Fruit fly (Drosophila melanogaster): ENCODE measurements around the gene CG1486.

The CG1486 gene

DNA sequence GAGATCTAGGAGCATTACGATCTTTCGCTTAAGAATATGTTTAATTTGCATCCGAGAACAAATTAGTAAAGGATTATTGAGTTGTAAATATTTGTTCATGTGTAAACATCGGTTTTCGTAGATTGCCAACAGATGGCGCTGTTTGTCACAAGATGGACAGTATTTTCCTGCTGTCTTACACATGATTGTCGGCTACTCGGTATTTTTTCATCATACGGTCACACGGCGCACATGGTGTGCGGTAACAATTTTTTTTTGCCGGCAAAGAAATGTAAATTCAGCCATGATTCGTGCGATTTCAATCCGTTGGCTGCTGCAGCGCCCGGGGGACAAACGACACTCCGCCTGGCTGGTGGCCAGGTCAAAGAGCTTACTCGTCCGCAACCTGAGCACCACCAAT lies 39.0 kb downstream of the CG1486 start, which contains the start of the genes bbx and waw (continued):
- no peak for TF ChIP-seq pan (optimal IDR thresholded peaks at IDR 0.05)
- no peak for TF ChIP-seq pan (GFP tag; optimal IDR thresholded peaks at IDR 0.05 in 1 of 2, IDR thresholded peaks at IDR 0.05 in 1 of 2)
- peak; percentile 11; the same call in 1 of the 2 replicates for TF ChIP-seq lmd (GFP tag; IDR thresholded peaks at IDR 0.05)
- TF ChIP-seq onecut (GFP tag; IDR thresholded peaks at IDR 0.05): peak; percentile 48
- TF ChIP-seq CG7271 (tag; optimal IDR thresholded peaks at IDR 0.05): no peak
- TF ChIP-seq CG30403 (GFP tag; optimal IDR thresholded peaks at IDR 0.05): no peak
- peak; percentile 56 for TF ChIP-seq scrt (GFP tag; optimal IDR thresholded peaks at IDR 0.05)
- TF ChIP-seq CG8944 (GFP tag; optimal IDR thresholded peaks at IDR 0.05): no peak
- TF ChIP-seq CG10462 (GFP tag; optimal IDR thresholded peaks at IDR 0.05): no peak
- TF ChIP-seq CG2875 (GFP tag; optimal IDR thresholded peaks at IDR 0.05): no peak
- no peak for TF ChIP-seq kay (GFP tag; optimal IDR thresholded peaks at IDR 0.05)
- TF ChIP-seq CG11456 (GFP tag; IDR thresholded peaks at IDR 0.05): peak; percentile 64; the same call in 1 of the 3 replicates
- peak; percentile 66 for TF ChIP-seq CG15696 (tag; optimal IDR thresholded peaks at IDR 0.05)
- TF ChIP-seq CG10565 (GFP tag; optimal IDR thresholded peaks at IDR 0.05): no peak
- no peak for TF ChIP-seq org-1 (GFP tag; optimal IDR thresholded peaks at IDR 0.05)
- TF ChIP-seq CG10274 (GFP tag; optimal IDR thresholded peaks at IDR 0.05): no peak
- TF ChIP-seq p53 (GFP tag; optimal IDR thresholded peaks at IDR 0.05): no peak
- no peak for TF ChIP-seq CG14441 (GFP tag; IDR thresholded peaks at IDR 0.05)
- TF ChIP-seq CG2199 (GFP tag; IDR thresholded peaks at IDR 0.05): no peak; the same call in 2 of the 3 replicates
- TF ChIP-seq ac (GFP tag; optimal IDR thresholded peaks at IDR 0.05): no peak
- TF ChIP-seq CG4360 (GFP tag; IDR thresholded peaks at IDR 0.05): no peak
- no peak for TF ChIP-seq CG17802 (tag; optimal IDR thresholded peaks at IDR 0.05)
- no peak for TF ChIP-seq Sry-β (GFP tag; optimal IDR thresholded peaks at IDR 0.05)
- TF ChIP-seq cg (GFP tag; optimal IDR thresholded peaks at IDR 0.05): no peak
- TF ChIP-seq al (GFP tag; IDR thresholded peaks at IDR 0.05): no peak
- TF ChIP-seq jigr1 (GFP tag; IDR thresholded peaks at IDR 0.05): no peak
- TF ChIP-seq CG2889 (GFP tag; IDR thresholded peaks at IDR 0.05): no peak
- TF ChIP-seq pzg (GFP tag; optimal IDR thresholded peaks at IDR 0.05): peak; percentile 77
- TF ChIP-seq twi (tag; optimal IDR thresholded peaks at IDR 0.05): peak; percentile 44
- TF ChIP-seq CG3281 (GFP tag; optimal IDR thresholded peaks at IDR 0.05): no peak
- TF ChIP-seq CG17361 (GFP tag; IDR thresholded peaks at IDR 0.05): peak; percentile 20; the same call in 1 of the 3 replicates
- TF ChIP-seq Hand (GFP tag; optimal IDR thresholded peaks at IDR 0.05): no peak
- no peak for TF ChIP-seq chinmo (GFP tag; IDR thresholded peaks at IDR 0.05; ENCODE audit: partially characterized antibody)
- TF ChIP-seq CG6654 (GFP tag; optimal IDR thresholded peaks at IDR 0.05): no peak
- no peak for TF ChIP-seq Kr (GFP tag; optimal IDR thresholded peaks at IDR 0.05)
- TF ChIP-seq caup (GFP tag; optimal IDR thresholded peaks at IDR 0.05; ENCODE audit: severe bottlenecking): no peak
- TF ChIP-seq Fer1 (GFP tag; optimal IDR thresholded peaks at IDR 0.05): peak; percentile 44
- TF ChIP-seq CkIIα-i1 (GFP tag; IDR thresholded peaks at IDR 0.05): no peak
- no peak for TF ChIP-seq sr (GFP tag; IDR thresholded peaks at IDR 0.05)
- no peak for TF ChIP-seq exex (tag; optimal IDR thresholded peaks at IDR 0.05)
- no peak for TF ChIP-seq CG4854 (GFP tag; optimal IDR thresholded peaks at IDR 0.05)
- no peak for TF ChIP-seq Dad (GFP tag; optimal IDR thresholded peaks at IDR 0.05)
- no peak for TF ChIP-seq schlank (tag; optimal IDR thresholded peaks at IDR 0.05)
- TF ChIP-seq CG13424 (tag; optimal IDR thresholded peaks at IDR 0.05): peak; percentile 46
- TF ChIP-seq CG6272 (GFP tag; IDR thresholded peaks at IDR 0.05): no peak
- no peak for TF ChIP-seq CG7928 (GFP tag; optimal IDR thresholded peaks at IDR 0.05)
- peak; percentile 67 for TF ChIP-seq CG7987 (GFP tag; optimal IDR thresholded peaks at IDR 0.05)
- peak; percentile 64 for TF ChIP-seq ftz-f1 (GFP tag; optimal IDR thresholded peaks at IDR 0.05)
- no peak for TF ChIP-seq Chrac-16 (GFP tag; optimal IDR thresholded peaks at IDR 0.05)
- TF ChIP-seq HLH54F (GFP tag; optimal IDR thresholded peaks at IDR 0.05): no peak
- TF ChIP-seq Sox102F (GFP tag; optimal IDR thresholded peaks at IDR 0.05): no peak
- no peak for TF ChIP-seq Hmx (GFP tag; optimal IDR thresholded peaks at IDR 0.05)
